Worm (Caenorhabditis elegans) whole organism, midembryonic: ENCODE measurements around the gene C44C10.10.

Experiments used
- T22C8.4 ChIP-seq: fragments of 200-800 bp; sonication (Bioruptor generic); IDR thresholded peaks from 2 replicates; pipeline ENCODE4 v1.3.6; 2022; ENCODE audit warnings: missing genetic modification characterization, missing compliant biosample characterization
- cog-1 ChIP-seq: sonication (generic microtip); optimal IDR thresholded peaks from 2 replicates; lab custom pipeline; 2016; ENCODE audit warnings: missing genetic modification characterization, missing compliant biosample characterization
- flt-1 ChIP-seq: fragments of 200-800 bp; sonication (Bioruptor generic); IDR thresholded peaks from 2 replicates; pipeline ENCODE4 v1.3.6; 2022; ENCODE audit warnings: missing genetic modification characterization, missing compliant biosample characterization
- klf-2 ChIP-seq: fragments of 200-800 bp; sonication (Bioruptor generic); conservative IDR thresholded peaks from 2 replicates; pipeline ENCODE4 v1.3.6; 2022; ENCODE audit warnings: missing genetic modification reagents, missing genetic modification characterization, missing compliant biosample characterization
- med-1 ChIP-seq: sonication (generic microtip); optimal IDR thresholded peaks from 2 replicates; lab custom pipeline; 2017; ENCODE audit warnings: missing genetic modification characterization, mild to moderate bottlenecking, missing compliant biosample characterization, antibody characterized with exemption, missing genetic modification reagents; ENCODE audit not compliant: insufficient read depth
- ref-1 ChIP-seq: fragments of 200-800 bp; sonication (Bioruptor generic); conservative IDR thresholded peaks from 2 replicates; pipeline ENCODE4 v1.3.6; 2022; ENCODE audit warnings: missing genetic modification reagents, missing genetic modification characterization, missing compliant biosample characterization
- tab-1 ChIP-seq: fragments of 200-800 bp; sonication (Bioruptor generic); IDR thresholded peaks from 2 replicates; pipeline ENCODE4 v1.3.6; 2022; ENCODE audit warnings: missing genetic modification characterization, missing compliant biosample characterization
- ztf-23 ChIP-seq: fragments of 200-800 bp; sonication (Bioruptor generic); IDR thresholded peaks from 2 replicates; pipeline ENCODE4 v1.3.6; 2022; ENCODE audit warnings: missing genetic modification reagents, missing genetic modification characterization, missing compliant biosample characterization
- ztf-29 ChIP-seq: fragments of 200-800 bp; sonication (Bioruptor generic); IDR thresholded peaks from 2 replicates; pipeline ENCODE4 v1.3.6; 2022; ENCODE audit warnings: missing genetic modification reagents, missing genetic modification characterization, missing compliant biosample characterization

Gene C44C10.10

ce11 chrX:11690014-11690591 lies at the start of gene C44C10.10, which contains the start of gene C44C10.5:
C44C10.10 (plus strand) TSS chrX:11690314.
C44C10.5 (plus strand) TSS chrX:11690541.
- TF ChIP-seq tab-1 (GFP tag; lab: Robert Waterston, UW) (no peak), flt-1 (GFP tag; lab: Robert Waterston, UW) (no peak), cog-1 (tag; lab: Kevin White, UChicago) (no peak), klf-2 (GFP tag; lab: Robert Waterston, UW) (no peak), med-1 (no peak), ztf-23 (GFP tag; lab: Robert Waterston, UW) (no peak), T22C8.4 (no peak), ztf-29 (GFP tag; lab: Robert Waterston, UW) (no peak), ref-1 (GFP tag; lab: Robert Waterston, UW) (no peak)

- no peak for TF ChIP-seq ztf-23 (GFP tag; lab: Robert Waterston, UW)
- TF ChIP-seq ref-1 (GFP tag; lab: Robert Waterston, UW): no peak
- TF ChIP-seq flt-1 (GFP tag; lab: Robert Waterston, UW): no peak
- TF ChIP-seq T22C8.4: no peak
- no peak for TF ChIP-seq cog-1 (tag; lab: Kevin White, UChicago)
- no peak for TF ChIP-seq klf-2 (GFP tag; lab: Robert Waterston, UW)
- no peak for TF ChIP-seq med-1
- TF ChIP-seq tab-1 (GFP tag; lab: Robert Waterston, UW): no peak
Measured at ce11 chrX:11640463-11640995, 49.6 kb upstream of the C44C10.10 start.

ce11 chrX:11641562-11641961 lies 48.6 kb upstream of the C44C10.10 start:
- TF ChIP-seq T22C8.4 (no peak), tab-1 (GFP tag; lab: Robert Waterston, UW) (no peak), ztf-23 (GFP tag; lab: Robert Waterston, UW) (no peak), cog-1 (tag; lab: Kevin White, UChicago) (no peak), klf-2 (GFP tag; lab: Robert Waterston, UW) (no peak), ref-1 (GFP tag; lab: Robert Waterston, UW) (no peak), flt-1 (GFP tag; lab: Robert Waterston, UW) (no peak), med-1 (no peak), ztf-29 (GFP tag; lab: Robert Waterston, UW) (no peak)

ce11 chrX:11643767-11644235 lies 46.3 kb upstream of the C44C10.10 start, which contains the start of gene sto-4:
sto-4 (plus strand) TSS chrX:11644126.
- TF ChIP-seq klf-2 (GFP tag; lab: Robert Waterston, UW): 0 out of 2 replicates have a peak, but pooled peaks have one; percentile 31
- TF ChIP-seq flt-1 (GFP tag; lab: Robert Waterston, UW): peak; percentile 72; the same call in 1 of the 2 replicates
- peak; percentile 62 for TF ChIP-seq cog-1 (tag; lab: Kevin White, UChicago)
- 0 out of 2 replicates have a peak, but pooled peaks have one; percentile 51 for TF ChIP-seq ztf-23 (GFP tag; lab: Robert Waterston, UW)

- TF ChIP-seq ztf-29 (GFP tag; lab: Robert Waterston, UW) (no peak), med-1 (no peak), flt-1 (GFP tag; lab: Robert Waterston, UW) (0 out of 2 replicates have a peak, but pooled peaks have one; percentile 39), tab-1 (GFP tag; lab: Robert Waterston, UW) (no peak), T22C8.4 (peak; percentile 55; the same call in 1 of the 2 replicates)
Measured at ce11 chrX:11645517-11645916, 44.6 kb upstream of the C44C10.10 start.

ce11 chrX:11647165-11647564 lies 42.9 kb upstream of the C44C10.10 start, which contains the start of gene T04F8.8:
T04F8.8 (plus strand) TSS chrX:11647465.
- TF ChIP-seq ztf-29 (GFP tag; lab: Robert Waterston, UW) (no peak), ztf-23 (GFP tag; lab: Robert Waterston, UW) (no peak), tab-1 (GFP tag; lab: Robert Waterston, UW) (no peak), cog-1 (tag; lab: Kevin White, UChicago) (no peak), ref-1 (GFP tag; lab: Robert Waterston, UW) (no peak), med-1 (no peak), klf-2 (GFP tag; lab: Robert Waterston, UW) (no peak), flt-1 (GFP tag; lab: Robert Waterston, UW) (no peak), T22C8.4 (no peak)

- TF ChIP-seq T22C8.4: no peak
- no peak for TF ChIP-seq ref-1 (GFP tag; lab: Robert Waterston, UW)
- no peak for TF ChIP-seq klf-2 (GFP tag; lab: Robert Waterston, UW)
- no peak for TF ChIP-seq med-1
- TF ChIP-seq cog-1 (tag; lab: Kevin White, UChicago): no peak
- TF ChIP-seq ztf-29 (GFP tag; lab: Robert Waterston, UW): no peak
Measured at ce11 chrX:11650751-11651150, 39.4 kb upstream of the C44C10.10 start, which contains the start of gene cutl-11. cutl-11 (minus strand) TSS chrX:11650851.

- TF ChIP-seq cog-1 (tag; lab: Kevin White, UChicago) (peak; percentile 45), klf-2 (GFP tag; lab: Robert Waterston, UW) (no peak), ztf-29 (GFP tag; lab: Robert Waterston, UW) (no peak), T22C8.4 (peak; percentile 39; the same call in 1 of the 2 replicates)
Measured at ce11 chrX:11656519-11657006, 33.6 kb upstream of the C44C10.10 start, which contains the start of gene T04F8.2. T04F8.2 (minus strand) TSS chrX:11656569.

ce11 chrX:11658331-11658730 lies 31.8 kb upstream of the C44C10.10 start, which contains the start of gene T04F8.3:
T04F8.3 (plus strand) TSS chrX:11658631.
- TF ChIP-seq med-1 (no peak), flt-1 (GFP tag; lab: Robert Waterston, UW) (no peak), klf-2 (GFP tag; lab: Robert Waterston, UW) (no peak), cog-1 (tag; lab: Kevin White, UChicago) (no peak), T22C8.4 (no peak), ztf-23 (GFP tag; lab: Robert Waterston, UW) (no peak)
